Fruit fly (Drosophila melanogaster): ENCODE data around the gene CG7194.

The CG7194 gene

DNA sequence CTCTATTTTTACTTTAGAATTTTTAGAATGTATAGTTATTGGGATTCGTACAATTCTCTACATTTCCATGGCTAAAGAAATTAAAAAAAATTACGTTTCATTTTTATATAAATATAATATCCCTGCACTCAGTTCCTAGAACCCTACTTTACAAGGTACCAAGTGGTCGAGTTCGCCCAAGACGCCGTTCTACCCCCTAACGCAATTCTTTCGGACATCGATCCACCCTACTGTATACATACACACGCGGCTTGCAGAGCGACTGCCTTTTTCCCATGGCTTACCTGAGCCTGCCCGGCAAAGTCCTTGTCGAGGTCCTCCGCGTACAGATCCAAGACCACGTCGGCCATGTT lies 10.9 kb upstream of the CG7194 start (continued):
- TF ChIP-seq cas (GFP tag; IDR thresholded peaks at IDR 0.05), result peak; percentile 29; the same call in 1 of the 2 replicates
- no peak for TF ChIP-seq pb (GFP tag; optimal IDR thresholded peaks at IDR 0.05)
- no peak for TF ChIP-seq CG5180 (GFP tag; optimal IDR thresholded peaks at IDR 0.05)
- TF ChIP-seq CG3407 (GFP tag; optimal IDR thresholded peaks at IDR 0.05), result no peak
- TF ChIP-seq chn (GFP tag; optimal IDR thresholded peaks at IDR 0.05), result peak; percentile 16
- TF ChIP-seq CrebB (tag; optimal IDR thresholded peaks at IDR 0.05), result peak; percentile 11
- TF ChIP-seq CG12155 (GFP tag; optimal IDR thresholded peaks at IDR 0.05), result peak; percentile 2
- no peak for TF ChIP-seq Hand (GFP tag; optimal IDR thresholded peaks at IDR 0.05)
- TF ChIP-seq Ptx1 (GFP tag; IDR thresholded peaks at IDR 0.05), result no peak
- TF ChIP-seq Aef1 (GFP tag; IDR thresholded peaks at IDR 0.05), result no peak
- no peak for TF ChIP-seq zfh2 (GFP tag; optimal IDR thresholded peaks at IDR 0.05)
- TF ChIP-seq CG10654 (GFP tag; optimal IDR thresholded peaks at IDR 0.05), result no peak
- no peak for TF ChIP-seq tio (GFP tag; optimal IDR thresholded peaks at IDR 0.05)
- TF ChIP-seq CG9817 (tag; optimal IDR thresholded peaks at IDR 0.05), result no peak
- peak; percentile 15; the same call in 1 of the 4 replicates for TF ChIP-seq Gug (GFP tag; IDR thresholded peaks at IDR 0.05)
- no peak for TF ChIP-seq CG1233 (GFP tag; optimal IDR thresholded peaks at IDR 0.05)
- TF ChIP-seq psq (GFP tag; optimal IDR thresholded peaks at IDR 0.05), result no peak
- no peak for TF ChIP-seq wek (GFP tag; optimal IDR thresholded peaks at IDR 0.05)
- peak; percentile 15; the same call in 1 of the 2 replicates for TF ChIP-seq CG10366 (GFP tag; IDR thresholded peaks at IDR 0.05)
- TF ChIP-seq Fer1 (GFP tag; optimal IDR thresholded peaks at IDR 0.05), result peak; percentile 46
- no peak for TF ChIP-seq gcm (GFP tag; optimal IDR thresholded peaks at IDR 0.05)
- TF ChIP-seq dati (GFP tag; IDR thresholded peaks at IDR 0.05), result no peak
- TF ChIP-seq Six4 (GFP tag; optimal IDR thresholded peaks at IDR 0.05), result peak; percentile 0
- 0 out of 2 replicates have a peak, but pooled peaks have one; percentile 8 for TF ChIP-seq CG14014 (GFP tag; IDR thresholded peaks at IDR 0.05)
- peak; percentile 34; the same call in 2 of the 3 replicates for TF ChIP-seq ci (GFP tag; IDR thresholded peaks at IDR 0.05)
- TF ChIP-seq CG9932 (GFP tag; IDR thresholded peaks at IDR 0.05), result peak; percentile 56
- TF ChIP-seq zf30C (GFP tag; optimal IDR thresholded peaks at IDR 0.05), result no peak
- no peak for TF ChIP-seq CG34224 (GFP tag; IDR thresholded peaks at IDR 0.05; ENCODE audit: partially characterized antibody)
- peak; percentile 45 for TF ChIP-seq dm (GFP tag; optimal IDR thresholded peaks at IDR 0.05)
- no peak for TF ChIP-seq kah (GFP tag; optimal IDR thresholded peaks at IDR 0.05)
- TF ChIP-seq inv (GFP tag; IDR thresholded peaks at IDR 0.05; ENCODE audit: partially characterized antibody), result no peak
- TF ChIP-seq CG7372 (GFP tag; IDR thresholded peaks at IDR 0.05), result no peak
- no peak for TF ChIP-seq CG7786 (GFP tag; optimal IDR thresholded peaks at IDR 0.05)
- TF ChIP-seq D19B (GFP tag; optimal IDR thresholded peaks at IDR 0.05), result peak; percentile 96
- no peak for TF ChIP-seq maf-S (GFP tag; optimal IDR thresholded peaks at IDR 0.05)
- TF ChIP-seq Fer3 (tag; optimal IDR thresholded peaks at IDR 0.05), result peak; percentile 21
- TF ChIP-seq en (GFP tag; optimal IDR thresholded peaks at IDR 0.05), result no peak
- TF ChIP-seq CG2678 (tag; optimal IDR thresholded peaks at IDR 0.05), result no peak
- TF ChIP-seq CG30020 (tag; optimal IDR thresholded peaks at IDR 0.05), result no peak
- no peak for TF ChIP-seq eve (GFP tag; optimal IDR thresholded peaks at IDR 0.05)
- peak; percentile 17 for TF ChIP-seq CG13424 (tag; optimal IDR thresholded peaks at IDR 0.05)
- no peak for TF ChIP-seq CG10274 (GFP tag; optimal IDR thresholded peaks at IDR 0.05)
- peak; percentile 68 for TF ChIP-seq row (GFP tag; IDR thresholded peaks at IDR 0.05)
- peak; percentile 16 for TF ChIP-seq az2 (GFP tag; optimal IDR thresholded peaks at IDR 0.05)
- no peak for TF ChIP-seq CG12942 (GFP tag; optimal IDR thresholded peaks at IDR 0.05)
- no peak for TF ChIP-seq crol (GFP tag; IDR thresholded peaks at IDR 0.05)
- peak; percentile 69 for TF ChIP-seq NFAT (GFP tag; IDR thresholded peaks at IDR 0.05)
- no peak for TF ChIP-seq p53 (GFP tag; optimal IDR thresholded peaks at IDR 0.05)
- peak in 1 of 2 experiments; percentile 16 for TF ChIP-seq bsh (GFP tag; optimal IDR thresholded peaks at IDR 0.05)
- TF ChIP-seq Sry-δ (GFP tag; optimal IDR thresholded peaks at IDR 0.05), result no peak
- no peak for TF ChIP-seq Hmr (GFP tag; optimal IDR thresholded peaks at IDR 0.05)

Data from whole organism, embryonic.